Worm (Caenorhabditis elegans) whole organism, early embryonic: ENCODE results near the gene cwp-5.

ENCODE experiments used
- aly-1 ChIP-seq: sonication (generic microtip); optimal IDR thresholded peaks from 2 replicates; lab custom pipeline; 2016; ENCODE audit warnings: missing genetic modification characterization, missing compliant biosample characterization
- tbx-37 ChIP-seq: fragments of 200-800 bp; sonication (Bioruptor generic); conservative IDR thresholded peaks from 2 replicates; pipeline ENCODE4 v1.3.6; 2022; ENCODE audit warnings: missing genetic modification reagents, missing genetic modification characterization, missing compliant biosample characterization

ce11 chrX:13159005-13159404 lies 30.8 kb downstream of the cwp-5 start:
- TF ChIP-seq tbx-37 (GFP tag; lab: Robert Waterston, UW) (no peak), aly-1 (tag; lab: Kevin White, UChicago) (no peak)
